Fruit fly (Drosophila melanogaster) Kc167 (cell line): ENCODE measurements around the gene Taf10.

ENCODE experiments used
- Myc ChIP-seq: fragments of >200 bp; optimal IDR thresholded peaks from 2 replicates; lab custom pipeline; 2017; ENCODE audit warnings: missing external identifiers
- Sin3A ChIP-seq: fragments of >200 bp; optimal IDR thresholded peaks from 2 replicates; lab custom pipeline; 2018; ENCODE audit warnings: missing external identifiers
- h ChIP-seq: fragments of >200 bp; optimal IDR thresholded peaks from 3 replicates; lab custom pipeline; 2018; ENCODE audit warnings: missing external identifiers
- insv ChIP-seq: fragments of >200 bp; optimal IDR thresholded peaks from 3 replicates; lab custom pipeline; 2018; ENCODE audit warnings: missing external identifiers
- psq ChIP-seq: fragments of >200 bp; optimal IDR thresholded peaks from 2 replicates; lab custom pipeline; 2017; ENCODE audit warnings: missing external identifiers
- ttk ChIP-seq: sonication (Bioruptor generic); optimal IDR thresholded peaks from 2 replicates; lab custom pipeline; 2017; ENCODE audit warnings: missing external identifiers

Gene Taf10

dm6 chr2L:2734215-2734614 is 33.5 kb upstream of the Taf10 start:
- TF ChIP-seq insv (lab: Kevin White, UChicago) (no peak), Myc (lab: Kevin White, UChicago) (no peak), Sin3A (lab: Kevin White, UChicago) (no peak), h (lab: Kevin White, UChicago) (no peak), ttk (lab: Kevin White, UChicago) (no peak), psq (lab: Kevin White, UChicago) (no peak)

dm6 chr2L:2734946-2735345 is 32.7 kb upstream of the Taf10 start:
- TF ChIP-seq h (lab: Kevin White, UChicago) (no peak), Sin3A (lab: Kevin White, UChicago) (no peak), psq (lab: Kevin White, UChicago) (no peak), ttk (lab: Kevin White, UChicago) (no peak), Myc (lab: Kevin White, UChicago) (no peak), insv (lab: Kevin White, UChicago) (no peak)

- TF ChIP-seq h (lab: Kevin White, UChicago) (no peak), Myc (lab: Kevin White, UChicago) (no peak), psq (lab: Kevin White, UChicago) (no peak), ttk (lab: Kevin White, UChicago) (no peak), Sin3A (lab: Kevin White, UChicago) (no peak), insv (lab: Kevin White, UChicago) (no peak)
Observed at dm6 chr2L:2735539-2735938, 32.2 kb upstream of the Taf10 start.

- TF ChIP-seq h (lab: Kevin White, UChicago) (no peak), ttk (lab: Kevin White, UChicago) (no peak), psq (lab: Kevin White, UChicago) (no peak), Myc (lab: Kevin White, UChicago) (no peak), insv (lab: Kevin White, UChicago) (no peak), Sin3A (lab: Kevin White, UChicago) (no peak)
Observed at dm6 chr2L:2737561-2737960, 30.1 kb upstream of the Taf10 start.

- TF ChIP-seq h (lab: Kevin White, UChicago) (no peak), insv (lab: Kevin White, UChicago) (no peak), ttk (lab: Kevin White, UChicago) (no peak), Sin3A (lab: Kevin White, UChicago) (no peak), Myc (lab: Kevin White, UChicago) (no peak), psq (lab: Kevin White, UChicago) (no peak)
Observed at dm6 chr2L:2739820-2740230, 27.9 kb upstream of the Taf10 start, which contains the start of gene Hrs. Gene Hrs (plus strand): TSS chr2L:2739986.

- TF ChIP-seq ttk (lab: Kevin White, UChicago) (no peak), Myc (lab: Kevin White, UChicago) (no peak), psq (lab: Kevin White, UChicago) (no peak), Sin3A (lab: Kevin White, UChicago) (no peak), h (lab: Kevin White, UChicago) (no peak), insv (lab: Kevin White, UChicago) (no peak)
Observed at dm6 chr2L:2744852-2745251, 22.8 kb upstream of the Taf10 start, which contains the start of the genes CG9961 and Cwc25. Gene CG9961 (minus strand): TSS chr2L:2744934. Gene Cwc25 (plus strand): TSS chr2L:2745098.

- TF ChIP-seq h (lab: Kevin White, UChicago) (no peak), ttk (lab: Kevin White, UChicago) (no peak), psq (lab: Kevin White, UChicago) (no peak), Myc (lab: Kevin White, UChicago) (no peak), insv (lab: Kevin White, UChicago) (no peak), Sin3A (lab: Kevin White, UChicago) (no peak)
Observed at dm6 chr2L:2748480-2749143, 19.1 kb upstream of the Taf10 start.

dm6 chr2L:2749144-2749766 is 18.4 kb upstream of the Taf10 start:
- TF ChIP-seq h (lab: Kevin White, UChicago) = no peak
- peak; percentile 23 for TF ChIP-seq ttk (lab: Kevin White, UChicago)

- TF ChIP-seq Sin3A (lab: Kevin White, UChicago) (no peak), psq (lab: Kevin White, UChicago) (no peak), ttk (lab: Kevin White, UChicago) (no peak), h (lab: Kevin White, UChicago) (no peak), insv (lab: Kevin White, UChicago) (no peak), Myc (lab: Kevin White, UChicago) (no peak)
Observed at dm6 chr2L:2750337-2751084, 17.2 kb upstream of the Taf10 start.

- TF ChIP-seq psq (lab: Kevin White, UChicago) (no peak), ttk (lab: Kevin White, UChicago) (no peak), Myc (lab: Kevin White, UChicago) (no peak), h (lab: Kevin White, UChicago) (no peak), insv (lab: Kevin White, UChicago) (no peak), Sin3A (lab: Kevin White, UChicago) (no peak)
Observed at dm6 chr2L:2751085-2751710, 16.5 kb upstream of the Taf10 start.
